Worm (Caenorhabditis elegans): ENCODE measurements around the gene unc-62.
"Not testable (repeated sequence)": the region's sequence is repeated elsewhere in the genome, so short reads cannot be mapped to it uniquely, and the experiment has no call there.

ce11 chrV:4474543-4474942 is 22.7 kb upstream of the unc-62 start, which contains the start of gene str-35:
- not testable (repeated sequence) for TF ChIP-seq T22C8.4 (GFP tag; IDR thresholded peaks at IDR 0.05); ztf-23 (GFP tag; IDR thresholded peaks at IDR 0.05); med-1 (GFP tag; optimal IDR thresholded peaks at IDR 0.05; ENCODE audit: insufficient read depth)

Data from whole organism, midembryonic.